Worm (Caenorhabditis elegans): ENCODE data around the gene Y38A10A.11.

ce11 chrV:6110533-6110932, 7.2 kb upstream of the Y38A10A.11 start, which contains the start of gene F17A9.4:
- TF ChIP-seq ceh-30 (tag; optimal IDR thresholded peaks at IDR 0.05): no peak
- no peak for TF ChIP-seq ceh-22 (tag; optimal IDR thresholded peaks at IDR 0.05)
- TF ChIP-seq ets-4 (tag; optimal IDR thresholded peaks at IDR 0.05): no peak
- TF ChIP-seq ama-1 (optimal IDR thresholded peaks at IDR 0.05): no peak
- TF ChIP-seq hlh-13 (GFP tag; optimal IDR thresholded peaks at IDR 0.05): no peak
- no peak for TF ChIP-seq tbx-2 (tag; optimal IDR thresholded peaks at IDR 0.05)

Measured in whole organism, late embryonic.